Fruit fly (Drosophila melanogaster) whole organism, pupa: ENCODE measurements around the gene CG14196.

Experiments used
- CG10348 ChIP-seq: fragments of 200-800 bp; sonication (Bioruptor generic); IDR thresholded peaks from 2 replicates; pipeline ENCODE4 v1.3.6; 2022; ENCODE audit warnings: missing biosample characterization, missing genetic modification characterization
- CG4496 ChIP-seq: fragments of 200-800 bp; sonication (Bioruptor generic); IDR thresholded peaks from 3 replicates; pipeline ENCODE4 v1.3.6; 2022; ENCODE audit warnings: missing biosample characterization, missing genetic modification characterization
- EcR ChIP-seq: fragments of 200-800 bp; sonication (Bioruptor generic); optimal IDR thresholded peaks from 3 replicates; lab custom pipeline; 2019; ENCODE audit warnings: missing biosample characterization, missing genetic modification characterization, mild to moderate bottlenecking, moderate library complexity, missing genetic modification reagents
- Ets98B ChIP-seq: fragments of 200-800 bp; sonication (Bioruptor generic); IDR thresholded peaks from 2 replicates; pipeline ENCODE4 v1.3.6; 2022; ENCODE audit warnings: missing biosample characterization, missing genetic modification characterization
- Pif1A ChIP-seq: fragments of 200-800 bp; sonication (Bioruptor generic); optimal IDR thresholded peaks from 3 replicates; lab custom pipeline; 2016; ENCODE audit warnings: missing biosample characterization, missing genetic modification characterization
- fd96Ca ChIP-seq: fragments of 200-800 bp; sonication (Bioruptor generic); IDR thresholded peaks from 3 replicates; pipeline ENCODE4 v1.3.6; 2022; ENCODE audit warnings: missing biosample characterization, missing genetic modification characterization
- gl ChIP-seq: fragments of 200-800 bp; sonication (Bioruptor generic); optimal IDR thresholded peaks from 2 replicates; lab custom pipeline; 2018; ENCODE audit warnings: missing biosample characterization, mild to moderate bottlenecking, missing genetic modification characterization

- no peak for TF ChIP-seq Pif1A (GFP tag; lab: Kevin White, UChicago)
- TF ChIP-seq CG4496 (GFP tag; lab: Robert Waterston, UW): 0 out of 3 replicates have a peak, but pooled peaks have one; percentile 39
- no peak for TF ChIP-seq EcR (GFP tag; lab: Kevin White, UChicago)
- no peak for TF ChIP-seq fd96Ca (GFP tag; lab: Robert Waterston, UW)
- TF ChIP-seq Ets98B (GFP tag; lab: Robert Waterston, UW): no peak
- no peak for TF ChIP-seq gl
- no peak for TF ChIP-seq CG10348 (GFP tag; lab: Robert Waterston, UW)
These were observed 5.8 kb upstream of the CG14196 start, which contains the start of gene CG7992 for dm6 chrX:19247200-19248052.
